Fruit fly (Drosophila melanogaster): ENCODE measurements around the gene csw.

The csw gene

dm6 chrX:2087501-2087900, 6.5 kb upstream of the csw start (continued):
- peak; percentile 17 for TF ChIP-seq CG10274 (GFP tag; optimal IDR thresholded peaks at IDR 0.05)
- no peak for TF ChIP-seq CG42726 (GFP tag; IDR thresholded peaks at IDR 0.05; ENCODE audit: partially characterized antibody)
- peak; percentile 36 for TF ChIP-seq tx (GFP tag; optimal IDR thresholded peaks at IDR 0.05)
- TF ChIP-seq vnd (GFP tag; IDR thresholded peaks at IDR 0.05; ENCODE audit: partially characterized antibody) = no peak
- TF ChIP-seq CG17829 (tag; optimal IDR thresholded peaks at IDR 0.05) = peak; percentile 48
- peak; percentile 65 for TF ChIP-seq CG12391 (tag; optimal IDR thresholded peaks at IDR 0.05)
- no peak for TF ChIP-seq Sry-β (GFP tag; optimal IDR thresholded peaks at IDR 0.05)
- TF ChIP-seq CG10565 (GFP tag; optimal IDR thresholded peaks at IDR 0.05) = no peak
- peak; percentile 8 for TF ChIP-seq twi (tag; optimal IDR thresholded peaks at IDR 0.05)
- peak; percentile 55 for TF ChIP-seq dmrt11E (tag; optimal IDR thresholded peaks at IDR 0.05)
- TF ChIP-seq cwo (GFP tag; optimal IDR thresholded peaks at IDR 0.05) = no peak
- no peak for TF ChIP-seq pita (GFP tag; optimal IDR thresholded peaks at IDR 0.05)
- no peak for TF ChIP-seq CG5245 (GFP tag; optimal IDR thresholded peaks at IDR 0.05)
- no peak for TF ChIP-seq cad (GFP tag; optimal IDR thresholded peaks at IDR 0.05)
- no peak for TF ChIP-seq CG34376 (GFP tag; optimal IDR thresholded peaks at IDR 0.05)
- peak; percentile 36 for TF ChIP-seq ttk (GFP tag; IDR thresholded peaks at IDR 0.05)
- TF ChIP-seq pb (GFP tag; optimal IDR thresholded peaks at IDR 0.05) = peak; percentile 58
- peak; percentile 56 for TF ChIP-seq D19A (tag; optimal IDR thresholded peaks at IDR 0.05)
- TF ChIP-seq Fer1 (GFP tag; optimal IDR thresholded peaks at IDR 0.05) = peak; percentile 22
- peak; percentile 35 for TF ChIP-seq CG12155 (GFP tag; optimal IDR thresholded peaks at IDR 0.05)
- TF ChIP-seq ro (GFP tag; IDR thresholded peaks at IDR 0.05) = no peak
- no peak for TF ChIP-seq en (GFP tag; optimal IDR thresholded peaks at IDR 0.05)
- no peak for TF ChIP-seq CG6654 (GFP tag; optimal IDR thresholded peaks at IDR 0.05)
- TF ChIP-seq HLH54F (GFP tag; optimal IDR thresholded peaks at IDR 0.05) = peak; percentile 36
- TF ChIP-seq CG17186 (GFP tag; optimal IDR thresholded peaks at IDR 0.05) = no peak
- TF ChIP-seq CG16815 (GFP tag; optimal IDR thresholded peaks at IDR 0.05) = peak; percentile 52
- TF ChIP-seq sisA (GFP tag; IDR thresholded peaks at IDR 0.05) = peak; percentile 65
- TF ChIP-seq Max (GFP tag; optimal IDR thresholded peaks at IDR 0.05) = no peak
- TF ChIP-seq Hey (tag; optimal IDR thresholded peaks at IDR 0.05) = no peak
- no peak for TF ChIP-seq CG8290 (GFP tag; optimal IDR thresholded peaks at IDR 0.05)
- TF ChIP-seq CG8290 (tag; optimal IDR thresholded peaks at IDR 0.05) = peak in 1 of 2 experiments; percentile 90
- TF ChIP-seq phol (tag; optimal IDR thresholded peaks at IDR 0.05) = peak; percentile 53
- peak; percentile 62 for TF ChIP-seq CG10321 (GFP tag; IDR thresholded peaks at IDR 0.05)
- no peak for TF ChIP-seq pros (GFP tag; optimal IDR thresholded peaks at IDR 0.05)
- no peak for TF ChIP-seq CG7928 (GFP tag; optimal IDR thresholded peaks at IDR 0.05)
- peak; percentile 55 for TF ChIP-seq fu2 (GFP tag; optimal IDR thresholded peaks at IDR 0.05)
- TF ChIP-seq Dp (GFP tag; optimal IDR thresholded peaks at IDR 0.05) = no peak
- TF ChIP-seq CG3065 (GFP tag; optimal IDR thresholded peaks at IDR 0.05) = no peak
- no peak for TF ChIP-seq crol (GFP tag; IDR thresholded peaks at IDR 0.05)
- peak; percentile 51 for TF ChIP-seq dan (GFP tag; IDR thresholded peaks at IDR 0.05)
- no peak; the same call in 1 of the 2 replicates for TF ChIP-seq NFAT (GFP tag; IDR thresholded peaks at IDR 0.05)
- TF ChIP-seq CG9215 (GFP tag; IDR thresholded peaks at IDR 0.05) = 0 out of 2 replicates have a peak, but pooled peaks have one; percentile 12
- 0 out of 2 replicates have a peak, but pooled peaks have one; percentile 27 for TF ChIP-seq al (GFP tag; IDR thresholded peaks at IDR 0.05)
- no peak for TF ChIP-seq insv (GFP tag; optimal IDR thresholded peaks at IDR 0.05)
- no peak for TF ChIP-seq cato (GFP tag; optimal IDR thresholded peaks at IDR 0.05; ENCODE audit: borderline replicate concordance)
- peak; percentile 5 for TF ChIP-seq shn (GFP tag; optimal IDR thresholded peaks at IDR 0.05)
- no peak for TF ChIP-seq CG13287 (GFP tag; IDR thresholded peaks at IDR 0.05; ENCODE audit: partially characterized antibody)
- no peak for TF ChIP-seq hkb (optimal IDR thresholded peaks at IDR 0.05)
- peak; percentile 75 for TF ChIP-seq hkb (GFP tag; IDR thresholded peaks at IDR 0.05)
- TF ChIP-seq Oli (tag; optimal IDR thresholded peaks at IDR 0.05) = peak; percentile 68
- peak; percentile 44; the same call in 2 of the 3 replicates for TF ChIP-seq Mrtf (GFP tag; IDR thresholded peaks at IDR 0.05)
- TF ChIP-seq zfh1 (GFP tag; IDR thresholded peaks at IDR 0.05) = peak; percentile 69; the same call in 2 of the 3 replicates

Data from whole organism, embryonic.